Fruit fly (Drosophila melanogaster): ENCODE measurements around the gene RhoGEF64C.

Gene RhoGEF64C

dm6 chr3L:4684622-4685276 lies 7.8 kb upstream of the RhoGEF64C start:
- no peak for TF ChIP-seq CG16779 (GFP tag; IDR thresholded peaks at IDR 0.05)
- TF ChIP-seq CG2199 (GFP tag; IDR thresholded peaks at IDR 0.05): no peak
- TF ChIP-seq Hr39 (optimal IDR thresholded peaks at IDR 0.05): peak; percentile 73
- TF ChIP-seq CG11456 (GFP tag; IDR thresholded peaks at IDR 0.05): 0 out of 3 replicates have a peak, but pooled peaks have one; percentile 37
- no peak for TF ChIP-seq HmgD (GFP tag; optimal IDR thresholded peaks at IDR 0.05)
- peak in 1 of 2 experiments; percentile 71 for TF ChIP-seq Hr78 (GFP tag; optimal IDR thresholded peaks at IDR 0.05)
- TF ChIP-seq cwo (GFP tag; optimal IDR thresholded peaks at IDR 0.05): peak; percentile 64

- TF ChIP-seq Fer3 (tag; optimal IDR thresholded peaks at IDR 0.05) (no peak), eyg (GFP tag; optimal IDR thresholded peaks at IDR 0.05) (no peak), CG12236 (GFP tag; optimal IDR thresholded peaks at IDR 0.05) (no peak), CG10565 (GFP tag; optimal IDR thresholded peaks at IDR 0.05) (no peak), Med (GFP tag) (no peak), CG15269 (tag; optimal IDR thresholded peaks at IDR 0.05) (peak; percentile 17), sens (GFP tag) (peak; percentile 52), CG2678 (tag; optimal IDR thresholded peaks at IDR 0.05) (peak; percentile 8), CG11695 (GFP tag; IDR thresholded peaks at IDR 0.05) (no peak), TFAM (GFP tag; optimal IDR thresholded peaks at IDR 0.05) (no peak), Blimp-1 (GFP tag; optimal IDR thresholded peaks at IDR 0.05) (no peak), PHDP (tag; optimal IDR thresholded peaks at IDR 0.05) (peak; percentile 16), sima (GFP tag; optimal IDR thresholded peaks at IDR 0.05) (no peak)
These were observed 6.5 kb upstream of the RhoGEF64C start for dm6 chr3L:4686050-4686449.

- no peak for TF ChIP-seq salm (tag; optimal IDR thresholded peaks at IDR 0.05)
- TF ChIP-seq seq (GFP tag; IDR thresholded peaks at IDR 0.05): no peak
- no peak for TF ChIP-seq NfI (GFP tag; optimal IDR thresholded peaks at IDR 0.05)
- TF ChIP-seq CG8290 (GFP tag; optimal IDR thresholded peaks at IDR 0.05): no peak
- TF ChIP-seq CG8290 (tag; optimal IDR thresholded peaks at IDR 0.05): peak in 1 of 2 experiments; percentile 14
- no peak for TF ChIP-seq CG11695 (GFP tag; IDR thresholded peaks at IDR 0.05)
- TF ChIP-seq chm (GFP tag; IDR thresholded peaks at IDR 0.05): no peak
- no peak for TF ChIP-seq CG3163 (GFP tag; optimal IDR thresholded peaks at IDR 0.05)
- no peak for TF ChIP-seq ewg (GFP tag; optimal IDR thresholded peaks at IDR 0.05)
- TF ChIP-seq CG14014 (GFP tag; IDR thresholded peaks at IDR 0.05): 0 out of 2 replicates have a peak, but pooled peaks have one; percentile 31
- TF ChIP-seq gro (GFP tag; optimal IDR thresholded peaks at IDR 0.05): peak; percentile 12
- TF ChIP-seq sug (tag; optimal IDR thresholded peaks at IDR 0.05): peak; percentile 72
- peak; percentile 18 for TF ChIP-seq lab (GFP tag; optimal IDR thresholded peaks at IDR 0.05)
- TF ChIP-seq Hey (tag; optimal IDR thresholded peaks at IDR 0.05): no peak
- no peak for TF ChIP-seq CG13775 (GFP tag; optimal IDR thresholded peaks at IDR 0.05)
- no peak for TF ChIP-seq CG12659 (GFP tag; optimal IDR thresholded peaks at IDR 0.05)
- TF ChIP-seq gcm (GFP tag; optimal IDR thresholded peaks at IDR 0.05): no peak
- peak; percentile 67 for TF ChIP-seq exex (tag; optimal IDR thresholded peaks at IDR 0.05)
- TF ChIP-seq GATAe (GFP tag; conservative IDR thresholded peaks at IDR 0.05): peak; percentile 49; the same call in 1 of the 2 replicates
- 0 out of 4 replicates have a peak, but pooled peaks have one; percentile 14 for TF ChIP-seq chinmo (GFP tag; IDR thresholded peaks at IDR 0.05; ENCODE audit: partially characterized antibody)
- no peak for TF ChIP-seq mld (GFP tag; IDR thresholded peaks at IDR 0.05; ENCODE audit: partially characterized antibody)
- no peak for TF ChIP-seq CG1832 (GFP tag; optimal IDR thresholded peaks at IDR 0.05)
- no peak for TF ChIP-seq E2f1 (GFP tag; IDR thresholded peaks at IDR 0.05)
These were observed 6.0 kb upstream of the RhoGEF64C start for dm6 chr3L:4686609-4687008.
